Fruit fly (Drosophila melanogaster): Measurements from ENCODE around the gene CG31253.

The CG31253 gene

DNA sequence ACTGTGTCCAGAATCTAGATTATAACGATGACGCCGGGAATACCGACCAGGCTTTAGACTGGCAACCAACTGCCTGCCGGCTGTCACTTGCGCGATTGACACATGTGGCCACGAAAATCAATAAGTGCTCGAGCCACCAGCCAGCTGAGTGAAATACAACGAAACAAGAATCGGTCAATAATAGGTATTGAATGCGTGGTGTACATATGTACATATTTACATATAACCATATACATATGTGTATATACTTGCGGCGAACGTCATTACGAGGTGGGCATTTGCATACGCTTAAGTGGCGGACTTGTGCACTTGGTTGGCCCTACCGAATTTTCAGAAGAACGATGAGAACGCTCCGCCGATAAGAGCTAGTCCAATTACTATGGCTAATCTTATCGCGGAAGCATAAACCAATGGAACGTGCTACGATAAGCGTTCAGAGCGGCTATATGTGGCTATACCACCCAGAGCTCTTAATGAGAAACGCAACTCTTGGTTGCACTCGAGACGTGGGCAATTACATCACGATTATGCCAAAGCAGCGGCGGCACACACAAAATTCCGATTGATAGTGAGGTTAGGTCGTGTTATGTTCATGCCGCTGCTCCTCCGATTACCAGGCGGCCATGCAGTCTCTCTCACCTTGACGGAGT is 13.7 kb downstream of the CG31253 start:
- TF ChIP-seq CG17801 (GFP tag; optimal IDR thresholded peaks at IDR 0.05; ENCODE audit: partially characterized antibody): no peak

DNA sequence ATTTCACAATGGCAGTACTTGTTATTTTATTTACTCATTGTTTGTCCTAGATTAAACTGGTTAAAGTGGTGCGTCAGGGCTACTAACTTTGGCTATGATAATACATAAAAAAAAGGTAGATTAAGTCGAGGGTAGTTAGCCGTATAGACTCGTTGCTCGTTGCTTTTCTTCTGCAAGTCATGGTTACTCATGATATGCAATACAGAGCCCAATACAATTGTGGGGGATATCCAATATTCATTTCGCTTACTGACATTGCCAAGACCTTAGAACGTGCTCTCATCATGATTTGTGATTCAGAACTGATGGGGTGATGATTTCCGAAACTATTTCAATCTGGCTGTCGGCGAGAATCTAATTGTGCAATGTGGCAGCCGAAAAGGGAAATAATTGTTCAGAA is 15.0 kb downstream of the CG31253 start:
- TF ChIP-seq CG17801 (GFP tag; optimal IDR thresholded peaks at IDR 0.05; ENCODE audit: partially characterized antibody): no peak

DNA sequence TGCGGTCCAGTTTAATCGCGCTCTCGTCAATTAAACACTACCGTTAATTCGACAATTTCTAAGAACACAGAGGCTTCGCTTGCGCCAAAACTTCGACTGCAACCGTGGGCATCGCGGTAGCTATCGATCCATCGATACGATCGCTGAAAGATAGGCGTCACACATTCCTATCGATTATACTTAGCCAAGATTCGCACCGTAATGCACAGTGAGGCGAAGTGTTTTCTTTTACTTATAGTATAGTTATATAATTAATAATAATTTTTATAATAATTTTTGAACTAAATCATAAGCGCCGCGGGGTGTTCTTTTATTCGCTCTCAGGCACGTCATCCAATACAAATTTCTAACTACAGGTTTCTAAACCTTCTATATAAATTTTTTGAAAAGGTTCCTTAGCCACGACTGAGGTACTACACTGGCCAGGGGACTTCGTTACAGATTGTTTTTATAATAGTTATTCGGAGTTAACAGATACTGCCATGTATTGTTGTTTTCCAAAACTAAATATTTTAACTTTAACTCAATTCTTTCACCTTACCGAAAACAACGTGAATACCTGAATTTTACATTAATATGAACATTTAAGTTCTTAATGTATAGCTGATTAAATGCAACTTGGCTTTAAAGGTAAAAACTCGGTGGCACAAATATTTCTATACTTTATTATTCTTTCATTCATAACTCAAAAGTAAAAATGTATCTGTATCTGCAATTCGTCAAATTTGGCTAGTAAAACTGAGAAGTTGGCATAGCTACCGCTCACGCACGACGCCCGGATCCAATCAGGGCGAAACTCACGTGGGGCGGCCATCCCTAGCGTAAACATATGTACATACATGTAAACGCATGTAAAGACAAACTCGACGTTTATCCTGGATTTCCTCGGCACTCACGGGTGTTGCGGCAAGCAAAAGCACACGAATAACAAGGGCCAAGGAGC is 22.4 kb downstream of the CG31253 start, which contains the start of the genes NSD and BOD1:
Gene NSD (minus strand): TSS at position 102 of the 943 bp plus-strand sequence.
Gene BOD1 (plus strand): TSS at position 494 of the 943 bp plus-strand sequence.
- TF ChIP-seq CG17801 (GFP tag; optimal IDR thresholded peaks at IDR 0.05; ENCODE audit: partially characterized antibody): peak; percentile 31

DNA sequence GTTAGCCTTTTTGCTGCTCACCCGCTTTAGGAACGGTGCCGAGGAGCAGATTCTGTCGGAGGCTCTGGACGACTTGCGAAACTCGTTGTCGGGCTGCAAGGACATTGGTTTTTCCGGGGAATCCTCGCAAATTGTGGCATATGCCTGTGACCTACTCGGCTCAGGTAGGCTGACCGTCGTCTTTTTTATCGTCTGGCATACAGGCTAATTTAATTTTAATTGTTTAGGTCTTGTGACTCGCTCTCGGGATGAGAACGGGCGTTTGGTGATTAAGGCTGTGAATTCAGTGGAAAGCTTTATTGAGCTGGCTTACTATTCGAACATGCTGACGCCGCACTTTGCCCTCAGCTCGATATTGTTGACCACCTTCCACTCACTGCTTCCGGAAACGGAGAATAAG is 28.9 kb downstream of the CG31253 start:
- TF ChIP-seq CG17801 (GFP tag; optimal IDR thresholded peaks at IDR 0.05; ENCODE audit: partially characterized antibody): no peak

DNA sequence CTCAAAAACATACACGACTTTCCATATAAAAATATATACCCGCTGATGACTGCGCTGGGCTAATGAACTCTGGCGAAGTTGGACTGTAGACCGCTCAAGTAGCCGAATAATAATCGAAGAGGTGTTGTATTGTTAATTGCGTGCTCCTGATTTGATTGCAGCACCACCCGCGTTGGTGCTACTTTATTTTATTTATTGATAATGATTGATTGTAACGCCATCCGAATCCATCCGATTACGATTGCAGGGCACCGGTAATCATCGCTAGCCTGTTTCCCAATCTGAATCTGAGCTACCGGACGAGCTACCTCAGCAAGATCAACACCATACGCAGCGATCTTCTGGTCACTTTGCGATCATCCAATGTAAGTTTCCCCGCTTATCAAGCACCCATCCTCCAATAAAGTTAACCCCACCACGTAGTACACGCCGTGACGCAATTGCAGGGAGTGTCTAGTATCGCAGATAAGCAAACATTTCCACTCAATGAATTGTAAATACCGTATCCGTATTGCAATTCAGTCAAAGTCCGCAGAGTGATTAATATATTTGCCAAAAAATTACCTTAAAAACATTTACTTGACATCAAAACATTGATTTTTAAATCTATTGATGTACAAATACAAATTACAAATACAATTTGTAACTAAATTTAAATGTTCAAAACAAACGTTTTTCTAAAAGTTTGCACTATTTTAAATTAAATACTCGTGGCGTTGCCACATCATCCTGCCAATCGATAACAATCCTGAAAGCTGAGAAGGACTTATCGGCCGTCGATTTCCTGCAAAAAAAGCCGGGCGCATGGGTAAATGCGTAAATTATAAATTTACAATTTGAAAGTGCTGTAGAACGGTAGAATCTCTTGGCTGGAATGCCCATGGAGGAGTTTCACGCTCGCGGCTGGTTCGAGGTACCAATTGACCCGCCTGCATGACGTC is 31.1 kb downstream of the CG31253 start:
- no peak for TF ChIP-seq CG17801 (GFP tag; optimal IDR thresholded peaks at IDR 0.05; ENCODE audit: partially characterized antibody)

DNA sequence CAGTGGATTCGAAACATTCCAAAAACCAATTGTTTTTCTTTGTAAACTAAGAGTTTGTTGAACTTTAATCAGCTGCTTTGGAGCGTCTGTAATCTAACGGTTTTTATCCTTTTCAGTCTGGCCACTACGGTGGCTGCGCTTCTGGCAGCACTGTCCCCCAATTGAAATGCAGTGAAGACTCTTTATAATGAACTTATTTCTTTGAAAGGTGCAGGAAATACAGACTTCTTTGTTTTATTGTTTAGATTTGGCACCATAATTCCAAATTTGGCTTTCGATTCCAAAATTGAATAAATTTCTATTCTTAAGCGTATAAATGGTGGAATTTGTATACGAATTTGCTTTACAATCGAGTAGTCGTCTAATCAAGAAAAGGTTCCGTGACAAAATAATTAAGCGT is 32.2 kb downstream of the CG31253 start, which contains the start of gene nenya:
Gene nenya (minus strand): TSS at position 35 of the 400 bp plus-strand sequence.
- TF ChIP-seq CG17801 (GFP tag; optimal IDR thresholded peaks at IDR 0.05; ENCODE audit: partially characterized antibody): no peak

DNA sequence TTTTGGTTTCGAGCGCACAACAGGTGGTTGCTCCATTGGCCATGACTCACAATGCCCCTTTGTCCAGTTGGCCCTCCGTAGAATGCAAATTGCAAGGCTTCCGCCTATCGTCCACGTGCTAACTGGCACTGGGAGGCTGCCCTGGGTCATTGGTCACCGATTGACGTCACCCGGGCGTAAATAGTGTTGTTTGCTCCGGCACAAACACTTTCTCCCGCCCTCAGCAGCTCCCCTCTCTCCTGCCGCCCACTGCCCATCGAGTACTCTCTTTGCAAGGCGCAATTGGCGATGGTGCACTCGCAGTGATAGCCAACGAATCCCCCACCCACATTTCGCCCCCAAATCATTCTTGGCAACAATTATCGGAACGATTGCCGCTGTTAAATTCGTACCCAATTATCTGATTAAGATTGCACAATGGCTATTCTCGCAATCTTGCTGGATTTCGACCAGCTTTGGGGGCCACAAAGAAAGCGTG is 33.6 kb downstream of the CG31253 start:
- no peak for TF ChIP-seq CG17801 (GFP tag; optimal IDR thresholded peaks at IDR 0.05; ENCODE audit: partially characterized antibody)

DNA sequence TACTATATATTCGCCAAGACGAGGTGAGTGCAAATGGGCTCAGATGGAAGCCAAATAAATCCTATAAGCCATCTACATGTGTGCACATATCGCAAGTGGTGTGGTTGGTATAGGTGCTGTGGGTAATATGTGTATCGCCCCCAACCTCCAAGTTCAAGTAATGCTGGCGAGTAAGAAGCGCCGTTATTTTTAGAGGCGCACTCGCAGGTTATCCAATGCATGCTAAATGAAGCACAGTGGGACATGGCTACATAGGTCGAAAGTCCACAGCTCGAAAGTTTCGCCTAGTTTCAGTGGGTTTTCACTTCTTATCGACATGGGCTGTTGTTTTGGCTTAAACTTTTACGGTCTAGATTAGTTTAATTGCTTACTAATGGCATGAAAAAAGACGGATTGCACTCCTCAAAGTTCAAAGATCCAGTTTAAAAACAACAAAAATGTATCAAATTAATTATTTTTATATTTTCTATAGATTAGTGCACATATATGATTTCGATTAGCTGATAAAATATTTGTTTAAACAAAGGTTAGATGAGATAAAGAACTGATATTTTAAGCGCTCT is 34.3 kb downstream of the CG31253 start:
- TF ChIP-seq CG17801 (GFP tag; optimal IDR thresholded peaks at IDR 0.05; ENCODE audit: partially characterized antibody): no peak

DNA sequence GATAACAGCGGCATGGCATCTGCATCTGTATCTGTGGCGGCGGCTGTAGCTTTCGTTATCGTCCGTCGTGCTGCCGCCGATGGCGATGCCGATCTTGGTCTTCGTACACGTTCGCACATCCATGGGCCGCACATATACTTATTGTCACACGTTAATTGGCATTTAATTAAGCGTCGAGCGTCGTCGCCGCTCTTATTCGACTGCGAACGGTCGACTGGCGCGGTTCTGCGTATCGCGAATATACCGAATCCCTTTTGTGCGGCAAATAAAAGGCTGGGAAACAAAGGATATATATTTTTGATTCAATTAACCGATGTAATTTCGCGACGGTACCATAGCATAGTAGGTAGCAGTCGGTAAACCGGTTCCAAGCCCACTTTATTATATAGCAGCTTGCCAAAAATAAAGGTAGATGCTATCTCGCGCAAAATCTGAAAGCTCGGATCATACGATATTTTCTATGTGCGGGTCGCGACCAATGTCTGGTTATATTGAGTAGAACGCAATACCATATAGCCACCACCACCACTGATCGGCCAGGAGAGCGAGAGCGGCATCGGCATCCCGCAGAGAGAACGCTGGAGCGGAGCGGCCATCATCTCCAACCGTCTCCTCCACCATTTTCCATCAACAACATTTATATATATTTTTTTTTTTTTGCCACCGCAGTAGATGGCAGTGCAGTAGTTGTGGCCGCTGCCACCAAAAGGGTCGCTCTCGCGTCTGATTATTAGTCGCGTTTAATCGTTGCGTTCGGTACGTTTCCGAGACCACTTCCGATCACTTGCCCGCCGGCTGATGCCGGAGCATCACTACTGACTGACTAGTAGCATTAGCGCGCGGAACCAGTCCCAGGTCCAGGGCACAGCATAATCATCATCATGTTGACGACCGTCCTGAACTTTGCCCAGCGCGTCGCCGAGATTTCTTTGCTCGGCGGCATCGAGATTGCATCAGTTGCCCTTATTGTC is 35.1 kb downstream of the CG31253 start, which contains the start of gene mino:
Gene mino (plus strand): TSS at position 192 of the 971 bp plus-strand sequence.
- peak; percentile 49 for TF ChIP-seq CG17801 (GFP tag; optimal IDR thresholded peaks at IDR 0.05; ENCODE audit: partially characterized antibody)

DNA sequence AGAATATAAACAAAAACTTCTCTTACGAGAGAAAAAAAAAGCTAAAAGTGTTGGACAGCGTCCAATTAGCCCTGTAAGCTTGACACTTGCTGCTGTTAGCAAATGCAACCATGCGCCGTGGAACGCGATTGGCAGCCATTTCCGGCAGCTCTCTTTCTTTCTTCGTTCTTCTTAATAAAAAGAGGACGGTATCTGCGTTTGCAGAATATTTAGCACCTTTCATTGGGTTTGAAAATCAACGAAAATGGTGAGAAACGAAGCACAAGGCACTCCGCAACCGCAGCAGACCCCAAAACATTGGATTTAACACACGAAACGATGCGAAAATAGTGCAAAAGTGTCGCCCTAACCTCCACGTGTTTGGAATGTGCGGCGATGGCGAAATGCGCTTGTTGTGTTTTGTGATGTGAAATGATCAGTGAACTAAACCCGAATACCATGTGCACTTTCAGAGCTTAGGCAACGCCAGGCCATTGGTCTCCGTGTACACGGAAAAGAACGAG is 37.6 kb downstream of the CG31253 start, which contains the start of gene RpL4:
Gene RpL4 (plus strand): TSS at position 149 of the 503 bp plus-strand sequence.
- peak; percentile 44 for TF ChIP-seq CG17801 (GFP tag; optimal IDR thresholded peaks at IDR 0.05; ENCODE audit: partially characterized antibody)

DNA sequence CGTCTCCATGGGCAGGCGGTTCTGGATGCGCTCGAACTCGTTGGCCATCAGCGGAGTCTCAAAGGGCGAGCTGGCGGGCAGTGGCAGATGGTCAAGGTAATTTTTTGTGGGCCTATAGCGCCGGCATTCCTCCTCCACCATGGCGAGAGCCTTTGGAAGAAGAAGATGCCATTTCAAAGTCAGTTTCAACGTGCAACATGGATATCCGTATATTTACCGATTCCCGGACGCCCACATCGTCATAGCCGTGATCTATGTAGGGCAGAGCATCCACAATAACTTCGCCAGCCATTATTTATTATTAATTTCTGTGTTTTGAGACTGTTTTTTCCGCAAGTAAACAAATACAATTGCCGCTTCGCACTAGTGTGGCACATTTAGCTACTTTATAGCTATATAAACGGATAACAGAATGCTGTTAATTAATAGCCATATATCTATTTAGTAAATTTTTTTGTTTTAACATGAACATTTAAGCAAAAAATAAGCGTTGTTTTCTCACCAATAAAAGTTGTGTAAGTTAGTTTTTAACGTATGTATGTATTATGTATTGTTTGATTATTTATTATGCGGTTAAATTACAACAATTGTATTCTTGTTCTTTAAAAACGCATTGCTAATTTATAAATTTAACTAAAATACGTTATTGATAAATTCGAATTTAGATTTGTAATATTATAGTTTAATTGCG is 38.2 kb downstream of the CG31253 start, which contains the start of gene BCAS2:
Gene BCAS2 (minus strand): TSS at position 375 of the 691 bp plus-strand sequence.
- TF ChIP-seq CG17801 (GFP tag; optimal IDR thresholded peaks at IDR 0.05; ENCODE audit: partially characterized antibody): no peak

DNA sequence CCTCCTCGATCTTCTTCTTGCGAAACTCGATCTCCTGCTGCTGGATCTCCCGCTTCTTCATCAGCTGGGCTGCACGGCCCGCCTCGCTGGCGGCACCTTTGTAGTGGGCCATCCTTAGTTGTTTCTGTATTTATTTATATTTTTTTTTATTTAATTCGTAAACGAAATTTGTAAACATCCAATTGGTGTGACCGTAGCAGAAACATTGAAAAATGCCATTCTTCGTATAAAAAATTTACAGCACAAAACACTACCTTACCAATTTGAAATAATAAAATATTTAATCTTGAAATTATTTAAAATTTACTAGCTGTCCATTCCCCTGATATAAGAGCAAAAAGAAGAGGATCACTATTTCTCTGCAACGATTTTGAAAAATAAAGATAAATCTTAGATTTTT is 39.5 kb downstream of the CG31253 start, which contains the start of gene CG12259:
Gene CG12259 (minus strand): TSS at position 207 of the 400 bp plus-strand sequence.
- TF ChIP-seq CG17801 (GFP tag; optimal IDR thresholded peaks at IDR 0.05; ENCODE audit: partially characterized antibody): no peak

Measured in ovary, adult (tissue).